Fruit fly (Drosophila melanogaster): ENCODE data around the gene CG11892.

DNA sequence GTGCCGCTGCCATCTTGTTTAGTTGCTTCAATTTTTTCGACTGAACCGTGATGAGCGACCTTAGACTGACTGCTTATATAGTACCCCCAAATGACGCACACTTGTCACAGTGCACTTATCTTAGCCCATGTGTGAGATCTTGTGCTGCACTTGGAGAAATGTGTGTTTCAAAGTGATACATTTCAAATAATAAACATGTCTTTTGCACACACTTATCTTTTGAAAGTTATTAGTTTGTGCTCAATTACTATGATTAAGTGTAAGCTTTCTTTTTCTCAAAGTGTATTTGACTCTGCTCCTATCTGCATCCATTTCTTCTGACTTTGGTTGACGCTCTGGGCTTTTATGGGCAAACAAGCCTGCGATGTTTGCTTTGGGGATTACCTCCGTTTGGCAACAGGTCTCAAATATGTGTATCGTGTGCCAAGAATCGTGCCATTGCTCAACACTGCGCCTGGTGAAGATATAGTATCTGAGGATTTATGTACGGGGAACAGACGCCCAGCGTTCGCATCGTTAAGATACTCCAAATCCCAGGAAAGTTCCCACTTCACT lies 1.5 kb upstream of the CG11892 start, which contains the start of gene CG10514:
- TF ChIP-seq CG11617 (GFP tag; optimal IDR thresholded peaks at IDR 0.05), result no peak
- no peak for TF ChIP-seq pad (GFP tag; optimal IDR thresholded peaks at IDR 0.05)
- TF ChIP-seq CG5204 (GFP tag; optimal IDR thresholded peaks at IDR 0.05), result no peak
- no peak for TF ChIP-seq tj (GFP tag; optimal IDR thresholded peaks at IDR 0.05)
- TF ChIP-seq CG1620 (GFP tag; optimal IDR thresholded peaks at IDR 0.05), result no peak
- TF ChIP-seq Hr96 (GFP tag; optimal IDR thresholded peaks at IDR 0.05), result no peak
- TF ChIP-seq CG7101 (tag; optimal IDR thresholded peaks at IDR 0.05), result peak; percentile 57
- peak; percentile 33 for TF ChIP-seq Mnt (GFP tag; optimal IDR thresholded peaks at IDR 0.05)
- TF ChIP-seq kay (GFP tag; ENCODE audit: borderline replicate concordance), result peak; percentile 90
- peak; percentile 50 for TF ChIP-seq CG7045 (GFP tag; optimal IDR thresholded peaks at IDR 0.05)
- peak; percentile 45 for TF ChIP-seq CG33017 (tag; optimal IDR thresholded peaks at IDR 0.05)

Data from whole organism, adult.